Worm (Caenorhabditis elegans) whole organism, early embryonic: ENCODE results near the gene C09G5.13.

Experiments
- ama-1 ChIP-seq: fragments of 150-350 bp; optimal IDR thresholded peaks from 2 replicates; lab custom pipeline; 2014
- ets-7 ChIP-seq: sonication (generic microtip); optimal IDR thresholded peaks from 2 replicates; lab custom pipeline; 2016; ENCODE audit warnings: missing genotype, missing genetic modification characterization, missing compliant biosample characterization
- flt-1 ChIP-seq: fragments of 200-800 bp; sonication (Bioruptor generic); IDR thresholded peaks from 2 replicates; pipeline ENCODE4 v1.3.6; 2022; ENCODE audit warnings: missing genetic modification characterization, missing compliant biosample characterization
- tbx-37 ChIP-seq: fragments of 200-800 bp; sonication (Bioruptor generic); conservative IDR thresholded peaks from 2 replicates; pipeline ENCODE4 v1.3.6; 2022; ENCODE audit warnings: missing genetic modification reagents, missing genetic modification characterization, missing compliant biosample characterization

ce11 chrII:10708660-10709059 lies 8.6 kb upstream of the C09G5.13 start, which contains the start of gene bli-1:
- TF ChIP-seq ama-1 (no peak), tbx-37 (GFP tag; lab: Robert Waterston, UW) (no peak), flt-1 (GFP tag; lab: Robert Waterston, UW) (no peak), ets-7 (tag; lab: Kevin White, UChicago) (no peak)
